Worm (Caenorhabditis elegans) whole organism, young adult: Measurements from ENCODE around the gene F59E11.6.

ENCODE experiments used
- C06A6.2 ChIP-seq: fragments of 200-800 bp; sonication (Bioruptor generic); conservative IDR thresholded peaks from 2 replicates; pipeline ENCODE4 v1.3.6; 2022; ENCODE audit warnings: missing genetic modification characterization, missing compliant biosample characterization
- C17E4.6 ChIP-seq: fragments of 200-800 bp; sonication (Bioruptor generic); IDR thresholded peaks from 2 replicates; pipeline ENCODE4 v1.3.6; 2022; ENCODE audit warnings: missing genetic modification reagents, missing genetic modification characterization, missing compliant biosample characterization
- F22D6.2 ChIP-seq: sonication (generic microtip); optimal IDR thresholded peaks from 2 replicates; lab custom pipeline; 2016; ENCODE audit warnings: mild to moderate bottlenecking, missing genetic modification characterization, missing compliant biosample characterization
- F49E8.2 ChIP-seq: sonication (generic microtip); optimal IDR thresholded peaks from 3 replicates; lab custom pipeline; 2017; ENCODE audit warnings: missing genetic modification characterization, mild to moderate bottlenecking, missing compliant biosample characterization, antibody characterized with exemption, moderate library complexity; ENCODE audit not compliant: insufficient read depth
- F52B5.7 ChIP-seq: sonication (generic microtip); optimal IDR thresholded peaks from 2 replicates; lab custom pipeline; 2016; ENCODE audit warnings: mild to moderate bottlenecking, missing genetic modification characterization, missing compliant biosample characterization
- K11D2.4 ChIP-seq: fragments of 200-800 bp; sonication (Bioruptor generic); IDR thresholded peaks from 2 replicates; pipeline ENCODE4 v1.3.6; 2022; ENCODE audit warnings: missing genetic modification reagents, missing genetic modification characterization, missing compliant biosample characterization
- Y95B8A.8 ChIP-seq: fragments of 200-800 bp; sonication (Bioruptor generic); IDR thresholded peaks from 2 replicates; pipeline ENCODE4 v1.3.6; 2022; ENCODE audit warnings: missing genetic modification reagents, missing genetic modification characterization, missing compliant biosample characterization
- aptf-2 ChIP-seq: fragments of 200-800 bp; sonication (Bioruptor generic); conservative IDR thresholded peaks from 2 replicates; pipeline ENCODE4 v1.3.6; 2022; ENCODE audit warnings: missing genetic modification reagents, missing genetic modification characterization, missing compliant biosample characterization
- aptf-3 ChIP-seq: fragments of 200-800 bp; sonication (Bioruptor generic); IDR thresholded peaks from 2 replicates; pipeline ENCODE4 v1.3.6; 2022; ENCODE audit warnings: missing genetic modification characterization, missing compliant biosample characterization
- atf-7 ChIP-seq: sonication (generic microtip); optimal IDR thresholded peaks from 2 replicates; lab custom pipeline; 2017; ENCODE audit warnings: mild to moderate bottlenecking, missing genetic modification characterization, missing compliant biosample characterization
- athp-1 ChIP-seq: sonication (generic microtip); optimal IDR thresholded peaks from 2 replicates; lab custom pipeline; 2017; ENCODE audit warnings: mild to moderate bottlenecking, missing genetic modification characterization, missing compliant biosample characterization
- attf-5 ChIP-seq: fragments of 200-800 bp; sonication (Bioruptor generic); optimal IDR thresholded peaks from 2 replicates; lab custom pipeline; 2018; ENCODE audit warnings: mild to moderate bottlenecking, missing genetic modification characterization, missing compliant biosample characterization
- bed-2 ChIP-seq: fragments of 200-800 bp; sonication (Bioruptor generic); IDR thresholded peaks from 2 replicates; pipeline ENCODE4 v1.3.6; 2022; ENCODE audit warnings: missing genetic modification reagents, missing genetic modification characterization, missing compliant biosample characterization
- cebp-1 ChIP-seq, 2 experiments: fragments of 200-800 bp in 1 of 2; sonication (Bioruptor generic) in 1 of 2; sonication (generic microtip) in 1 of 2; IDR thresholded peaks in 1 of 2; optimal IDR thresholded peaks in 1 of 2; 2 replicates each; pipeline versions ENCODE4 v1.3.6 to Lab custom; 2017 to 2022; ENCODE audit warnings: missing compliant biosample characterization in 2 of 2, missing genetic modification characterization in 2 of 2, mild to moderate bottlenecking in 1 of 2, missing genetic modification reagents in 1 of 2, moderate library complexity in 1 of 2
- ceh-27 ChIP-seq: fragments of 200-800 bp; sonication (Bioruptor generic); optimal IDR thresholded peaks from 2 replicates; lab custom pipeline; 2018; ENCODE audit warnings: mild to moderate bottlenecking, missing genetic modification characterization, moderate library complexity, missing compliant biosample characterization
- dox-1 ChIP-seq: fragments of 200-800 bp; sonication (Bioruptor generic); IDR thresholded peaks from 2 replicates; pipeline ENCODE4 v1.3.6; 2022; ENCODE audit warnings: missing genetic modification reagents, missing genetic modification characterization, missing compliant biosample characterization
- dpff-1 ChIP-seq: sonication (generic microtip); optimal IDR thresholded peaks from 2 replicates; lab custom pipeline; 2017; ENCODE audit warnings: mild to moderate bottlenecking, missing genetic modification characterization, missing compliant biosample characterization
- fkh-3 ChIP-seq: sonication (generic microtip); optimal IDR thresholded peaks from 2 replicates; lab custom pipeline; 2016; ENCODE audit warnings: mild to moderate bottlenecking, missing genetic modification characterization, missing compliant biosample characterization
- gei-17 ChIP-seq: fragments of 200-800 bp; sonication (Bioruptor generic); optimal IDR thresholded peaks from 2 replicates; lab custom pipeline; 2018; ENCODE audit warnings: mild to moderate bottlenecking, missing genetic modification characterization, missing compliant biosample characterization
- him-1 ChIP-seq: sonication (generic microtip); optimal IDR thresholded peaks from 2 replicates; lab custom pipeline; 2016; ENCODE audit warnings: missing genotype, missing genetic modification reagents, missing genetic modification characterization, missing compliant biosample characterization
- hlh-12 ChIP-seq: sonication (generic microtip); optimal IDR thresholded peaks from 2 replicates; lab custom pipeline; 2016; ENCODE audit warnings: missing genetic modification characterization, missing compliant biosample characterization
- hrde-1 ChIP-seq: sonication (generic microtip); optimal IDR thresholded peaks from 2 replicates; lab custom pipeline; 2016; ENCODE audit warnings: missing genetic modification characterization, mild to moderate bottlenecking, missing compliant biosample characterization, moderate library complexity, missing genotype, missing genetic modification reagents, borderline replicate concordance
- let-526 ChIP-seq: fragments of 200-800 bp; sonication (Bioruptor generic); IDR thresholded peaks from 2 replicates; pipeline ENCODE4 v1.3.6; 2022; ENCODE audit warnings: missing genetic modification reagents, missing genetic modification characterization, missing compliant biosample characterization
- lin-35 ChIP-seq, 3 experiments: fragments of 150-350 bp in 2 of 3; sonication (generic microtip) in 1 of 3; optimal IDR thresholded peaks; 2 replicates each; lab custom pipeline; 2014 to 2018; ENCODE audit warnings: missing biosample characterization in 3 of 3, missing genetic modification characterization in 3 of 3, missing genetic modification reagents in 3 of 3
- lsl-1 ChIP-seq: fragments of 200-800 bp; sonication (Bioruptor generic); optimal IDR thresholded peaks from 2 replicates; lab custom pipeline; 2018; ENCODE audit warnings: mild to moderate bottlenecking, missing genetic modification characterization, moderate library complexity, missing compliant biosample characterization
- madf-10 ChIP-seq: sonication (generic microtip); optimal IDR thresholded peaks from 2 replicates; lab custom pipeline; 2016; ENCODE audit warnings: mild to moderate bottlenecking, missing genetic modification characterization, missing compliant biosample characterization
- nhr-179 ChIP-seq: sonication (generic microtip); optimal IDR thresholded peaks from 2 replicates; lab custom pipeline; 2016; ENCODE audit warnings: mild to moderate bottlenecking, missing genetic modification characterization, missing compliant biosample characterization
- pbrm-1 ChIP-seq: fragments of 200-800 bp; sonication (Bioruptor generic); IDR thresholded peaks from 2 replicates; pipeline ENCODE4 v1.3.6; 2022; ENCODE audit warnings: missing genetic modification reagents, missing genetic modification characterization, missing compliant biosample characterization
- pha-4 ChIP-seq: fragments of 150-350 bp; sonication (generic microtip); optimal IDR thresholded peaks from 2 replicates; lab custom pipeline; 2014; ENCODE audit warnings: missing biosample characterization, missing genetic modification reagents, missing genetic modification characterization
- rpc-1 ChIP-seq, 2 experiments: fragments of 150-350 bp in 1 of 2; sonication (generic microtip) in 1 of 2; optimal IDR thresholded peaks; 2 replicates each; lab custom pipeline; 2014 to 2018; ENCODE audit warnings: missing biosample characterization in 1 of 2, missing genetic modification characterization in 1 of 2, missing genetic modification reagents in 1 of 2, missing genotype in 1 of 2
- sea-2 ChIP-seq: fragments of 200-800 bp; sonication (Bioruptor generic); IDR thresholded peaks from 2 replicates; pipeline ENCODE4 v1.3.6; 2022; ENCODE audit warnings: missing genetic modification characterization, missing compliant biosample characterization
- snpc-1.3 ChIP-seq: sonication (generic microtip); optimal IDR thresholded peaks from 2 replicates; lab custom pipeline; 2017; ENCODE audit warnings: missing genetic modification characterization, mild to moderate bottlenecking, missing compliant biosample characterization, antibody characterized with exemption, moderate library complexity, missing genotype, missing genetic modification reagents; ENCODE audit not compliant: insufficient read depth
- snpc-4 ChIP-seq, 5 experiments: fragments of 150-350 bp in 1 of 5; sonication (generic microtip) in 4 of 5; optimal IDR thresholded peaks; 2 replicates each; lab custom pipeline; 2014 to 2018; ENCODE audit warnings: missing genetic modification characterization in 5 of 5, missing biosample characterization in 3 of 5, antibody characterized with exemption in 2 of 5, mild to moderate bottlenecking in 2 of 5, missing compliant biosample characterization in 2 of 5, missing genotype in 2 of 5, moderate library complexity in 2 of 5, missing genetic modification reagents in 1 of 5
- unc-62 ChIP-seq: fragments of 150-350 bp; optimal IDR thresholded peaks from 2 replicates; lab custom pipeline; 2014; ENCODE audit warnings: missing biosample characterization, missing genetic modification reagents, missing genetic modification characterization
- xnd-1 ChIP-seq: sonication (generic microtip); optimal IDR thresholded peaks from 2 replicates; lab custom pipeline; 2016; ENCODE audit warnings: missing genotype, missing genetic modification reagents, missing genetic modification characterization, missing compliant biosample characterization
- ztf-18 ChIP-seq: sonication (generic microtip); optimal IDR thresholded peaks from 2 replicates; lab custom pipeline; 2016; ENCODE audit warnings: missing genotype, mild to moderate bottlenecking, missing genetic modification characterization, missing compliant biosample characterization
- ztf-25 ChIP-seq: fragments of 200-800 bp; sonication (Bioruptor generic); IDR thresholded peaks from 2 replicates; pipeline ENCODE4 v1.3.6; 2022; ENCODE audit warnings: missing genetic modification reagents, missing genetic modification characterization, missing compliant biosample characterization
- ztf-3 ChIP-seq: fragments of 200-800 bp; sonication (Bioruptor generic); optimal IDR thresholded peaks from 2 replicates; lab custom pipeline; 2018; ENCODE audit warnings: mild to moderate bottlenecking, missing genetic modification characterization, missing compliant biosample characterization

F59E11.6 gene

DNA sequence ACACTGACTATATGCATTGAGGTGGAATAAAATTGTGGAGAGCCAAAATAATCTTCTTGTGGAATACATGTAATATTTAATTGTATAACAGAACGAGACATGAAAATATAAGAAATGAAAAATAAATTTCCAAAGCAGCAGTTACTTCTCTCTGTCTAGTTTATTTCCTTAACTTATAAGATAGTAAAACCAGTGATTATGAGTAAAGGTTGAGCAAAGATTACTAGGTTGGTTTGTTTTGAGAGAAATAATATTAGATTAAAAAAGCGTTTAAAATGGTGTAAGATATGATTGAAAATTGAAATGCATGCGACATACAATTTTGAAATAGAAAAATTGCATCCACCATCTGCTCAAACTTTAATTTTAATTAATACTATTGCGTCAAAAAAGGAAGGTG lies 22.2 kb downstream of the F59E11.6 start, which contains the start of gene srh-201:
TSS of gene srh-201 (minus strand) at position 101 of the 400 bp plus-strand sequence.
- TF ChIP-seq K11D2.4 (GFP tag; lab: Robert Waterston, UW) (no peak), snpc-1.3 (tag; lab: Kevin White, UChicago) (no peak)

DNA sequence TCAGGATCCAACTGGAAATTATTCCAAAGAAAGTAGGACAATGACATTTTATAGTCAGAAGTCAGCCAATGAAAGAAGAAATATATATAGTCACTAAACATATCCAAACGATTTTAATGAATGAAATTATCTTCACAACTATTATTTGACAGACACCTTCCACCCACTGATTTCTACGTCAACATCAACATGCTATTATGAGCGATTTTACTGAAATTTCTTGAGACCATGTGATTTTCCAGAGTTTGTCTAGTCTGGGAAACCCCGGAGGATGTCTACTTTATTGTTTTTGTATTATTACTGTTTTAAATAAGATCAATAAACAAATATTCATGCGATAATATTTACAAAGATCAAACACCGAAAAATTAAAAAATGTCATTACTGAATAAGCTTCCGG lies 24.0 kb downstream of the F59E11.6 start, which contains the start of gene srt-18:
TSS of gene srt-18 (minus strand) at position 101 of the 400 bp plus-strand sequence.
- TF ChIP-seq pha-4 (no peak), hlh-12 (tag; lab: Kevin White, UChicago) (no peak), ceh-27 (GFP tag; lab: Kevin White, UChicago) (no peak), aptf-2 (GFP tag; lab: Robert Waterston, UW) (no peak), F22D6.2 (no peak), C06A6.2 (GFP tag; lab: Robert Waterston, UW) (no peak), attf-5 (GFP tag; lab: Kevin White, UChicago) (no peak), sea-2 (GFP tag; lab: Robert Waterston, UW) (no peak), him-1 (no peak), cebp-1 (GFP tag; IDR thresholded peaks at IDR 0.05; lab: Robert Waterston, UW) (no peak), cebp-1 (tag; optimal IDR thresholded peaks at IDR 0.05; lab: Kevin White, UChicago) (no peak), madf-10 (tag; lab: Kevin White, UChicago) (no peak), nhr-179 (tag; lab: Kevin White, UChicago) (no peak), xnd-1 (tag; lab: Kevin White, UChicago) (no peak), rpc-1 (optimal IDR thresholded peaks at IDR 0.05; lab: Kevin White, UChicago) (no peak), rpc-1 (tag; optimal IDR thresholded peaks at IDR 0.05; lab: Kevin White, UChicago) (no peak), let-526 (GFP tag; lab: Robert Waterston, UW) (no peak), pbrm-1 (GFP tag; lab: Robert Waterston, UW) (no peak), C17E4.6 (GFP tag; lab: Robert Waterston, UW) (no peak), lin-35 (GFP tag; optimal IDR thresholded peaks at IDR 0.05; lab: Kevin White, UChicago) (no peak)

DNA sequence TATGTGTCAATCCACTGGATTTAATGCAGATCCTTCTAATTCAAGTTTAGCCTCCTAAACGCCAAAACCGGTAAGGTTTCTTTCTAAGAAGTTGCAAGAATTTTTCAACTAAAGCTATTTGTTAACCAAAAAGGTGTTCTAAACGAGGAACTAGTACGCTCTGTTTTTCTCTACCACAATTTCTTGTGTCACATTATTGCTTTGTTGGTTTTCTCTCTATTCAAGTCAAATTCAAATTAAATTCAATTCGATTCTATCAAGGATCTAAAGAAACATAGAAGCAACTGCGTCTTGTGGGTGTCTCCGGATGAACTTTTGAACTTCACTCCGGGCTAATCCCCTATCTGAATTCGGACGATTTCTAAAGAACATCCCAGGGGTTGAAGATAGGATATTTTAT lies 24.9 kb downstream of the F59E11.6 start, which contains the start of gene oac-40:
TSS of gene oac-40 (plus strand) at position 301 of the 400 bp plus-strand sequence.
- TF ChIP-seq ztf-25 (GFP tag; lab: Robert Waterston, UW) (no peak), fkh-3 (tag; lab: Kevin White, UChicago) (no peak), snpc-1.3 (tag; lab: Kevin White, UChicago) (no peak), ztf-18 (no peak), snpc-4 (GFP tag; optimal IDR thresholded peaks at IDR 0.05; lab: Kevin White, UChicago) (no peak), snpc-4 (tag; optimal IDR thresholded peaks at IDR 0.05; lab: Kevin White, UChicago) (no peak), C06A6.2 (GFP tag; lab: Robert Waterston, UW) (no peak), ztf-3 (GFP tag; lab: Kevin White, UChicago) (no peak), dpff-1 (tag; lab: Kevin White, UChicago) (no peak), gei-17 (no peak), hrde-1 (no peak)

- TF ChIP-seq F49E8.2 (tag; lab: Kevin White, UChicago): no peak
- TF ChIP-seq lsl-1: no peak
- no peak for TF ChIP-seq aptf-3
- TF ChIP-seq dox-1 (GFP tag; lab: Robert Waterston, UW): no peak
- TF ChIP-seq Y95B8A.8 (GFP tag; lab: Robert Waterston, UW): no peak
- TF ChIP-seq bed-2 (GFP tag; lab: Robert Waterston, UW): no peak
- TF ChIP-seq xnd-1 (tag; lab: Kevin White, UChicago): no peak
- no peak for TF ChIP-seq dpff-1 (tag; lab: Kevin White, UChicago)
- TF ChIP-seq athp-1 (tag; lab: Kevin White, UChicago): no peak
- no peak for TF ChIP-seq F52B5.7 (tag; lab: Kevin White, UChicago)
- no peak for TF ChIP-seq sea-2 (GFP tag; lab: Robert Waterston, UW)
- TF ChIP-seq atf-7 (tag; lab: Kevin White, UChicago): no peak
- no peak for TF ChIP-seq unc-62 (GFP tag; lab: Kevin White, UChicago)
Observed at ce11 chrV:9018871-9019270, 27.3 kb downstream of the F59E11.6 start.
